Worm (Caenorhabditis elegans) whole organism, L2 larva: ENCODE results near the gene C06H5.6.

Experiments used
- C34F6.9 ChIP-seq: fragments of 150-350 bp; optimal IDR thresholded peaks from 2 replicates; lab custom pipeline; 2014; ENCODE audit warnings: missing biosample characterization, missing genetic modification characterization
- ZK546.5 ChIP-seq: sonication (generic microtip); optimal IDR thresholded peaks from 2 replicates; lab custom pipeline; 2017; ENCODE audit warnings: missing biosample characterization, missing genetic modification characterization
- aly-2 ChIP-seq: fragments of 150-350 bp; optimal IDR thresholded peaks from 2 replicates; lab custom pipeline; 2014; ENCODE audit warnings: missing biosample characterization, missing genetic modification characterization
- mab-5 ChIP-seq: fragments of 150-350 bp; optimal IDR thresholded peaks from 2 replicates; lab custom pipeline; 2014; ENCODE audit warnings: missing biosample characterization, missing genetic modification characterization
- nhr-12 ChIP-seq: fragments of 150-350 bp; optimal IDR thresholded peaks from 2 replicates; lab custom pipeline; 2014; ENCODE audit warnings: missing biosample characterization, missing genetic modification characterization
- nhr-21 ChIP-seq: fragments of 150-350 bp; optimal IDR thresholded peaks from 2 replicates; lab custom pipeline; 2014; ENCODE audit warnings: missing biosample characterization, missing genetic modification characterization
- nhr-23 ChIP-seq: fragments of 150-350 bp; optimal IDR thresholded peaks from 2 replicates; lab custom pipeline; 2014; ENCODE audit warnings: missing biosample characterization, missing genetic modification reagents, missing genetic modification characterization
- ztf-11 ChIP-seq: sonication (generic microtip); optimal IDR thresholded peaks from 2 replicates; lab custom pipeline; 2017; ENCODE audit warnings: missing biosample characterization, missing genetic modification characterization

- no peak for TF ChIP-seq aly-2
- no peak for TF ChIP-seq ztf-11 (tag; lab: Kevin White, UChicago)
- TF ChIP-seq mab-5: peak; percentile 65
- TF ChIP-seq nhr-23 (tag; lab: Kevin White, UChicago): no peak
- peak; percentile 65 for TF ChIP-seq nhr-21 (tag; lab: Kevin White, UChicago)
- no peak for TF ChIP-seq nhr-12 (tag; lab: Kevin White, UChicago)
- peak; percentile 85 for TF ChIP-seq C34F6.9 (tag; lab: Kevin White, UChicago)
- no peak for TF ChIP-seq ZK546.5 (tag; lab: Kevin White, UChicago)
Measured at ce11 chrV:17921423-17921822, 32.6 kb upstream of the C06H5.6 start, which contains the start of gene E01B7.2.
